Fruit fly (Drosophila melanogaster) whole organism, adult: Measurements from ENCODE around the gene CG11370.

Experiments used
- CG11617 ChIP-seq: fragments of 200-800 bp; sonication (Bioruptor generic); optimal IDR thresholded peaks from 2 replicates; lab custom pipeline; 2017; ENCODE audit warnings: mild to moderate bottlenecking, missing biosample characterization, missing genetic modification reagents, missing genetic modification characterization
- CG5204 ChIP-seq: fragments of 200-800 bp; sonication (Bioruptor generic); optimal IDR thresholded peaks from 2 replicates; lab custom pipeline; 2016; ENCODE audit warnings: missing biosample characterization, missing genetic modification characterization
- Crg-1 ChIP-seq: fragments of 200-800 bp; sonication (Bioruptor generic); optimal IDR thresholded peaks from 2 replicates; lab custom pipeline; 2016; ENCODE audit warnings: missing biosample characterization, missing genetic modification characterization
- Mnt ChIP-seq: fragments of 200-800 bp; sonication (Bioruptor generic); optimal IDR thresholded peaks from 2 replicates; lab custom pipeline; 2016; ENCODE audit warnings: missing biosample characterization, mild to moderate bottlenecking, missing genetic modification characterization
- kay ChIP-seq: fragments of 200-800 bp; sonication (Bioruptor generic); peaks from one replicate; lab custom pipeline; 2016; ENCODE audit warnings: missing biosample characterization, missing genetic modification characterization, borderline replicate concordance
- ovo ChIP-seq: fragments of 200-800 bp; sonication (Bioruptor generic); optimal IDR thresholded peaks from 2 replicates; lab custom pipeline; 2016; ENCODE audit warnings: missing biosample characterization, missing genetic modification characterization

DNA sequence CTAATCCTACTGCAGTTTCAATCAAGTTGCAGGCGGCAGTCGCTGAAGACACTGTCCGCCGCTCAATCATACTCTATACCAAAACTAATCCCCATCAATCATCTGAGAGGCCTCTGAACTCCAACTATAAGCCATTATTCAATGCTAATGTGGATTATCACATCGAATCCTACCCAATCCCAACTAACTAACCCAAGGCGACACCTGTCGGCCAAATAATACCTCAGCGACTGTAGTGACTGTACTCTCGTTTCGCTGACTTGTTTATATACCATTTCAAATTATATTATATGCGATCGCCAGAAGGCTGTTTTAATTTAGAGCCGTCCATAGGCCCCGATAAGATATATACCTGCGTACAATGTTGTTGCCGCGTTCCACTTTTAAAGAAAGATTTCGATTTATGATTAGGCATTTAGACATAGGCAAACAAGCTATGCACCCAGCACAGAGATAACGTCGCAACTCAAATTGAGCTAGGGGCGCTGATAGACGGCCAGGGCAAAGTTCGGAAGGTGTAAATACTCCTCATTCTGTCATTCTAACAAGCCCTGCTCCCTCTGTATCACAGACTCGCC, 40.2 kb upstream of the CG11370 start:
- TF ChIP-seq CG11617 (GFP tag; lab: Kevin White, UChicago): no peak
- no peak for TF ChIP-seq Mnt (GFP tag; lab: Kevin White, UChicago)
- TF ChIP-seq CG5204 (GFP tag; lab: Kevin White, UChicago): no peak
- no peak for TF ChIP-seq Crg-1 (GFP tag; lab: Kevin White, UChicago)
- TF ChIP-seq ovo (GFP tag; lab: Kevin White, UChicago): no peak
- TF ChIP-seq kay (GFP tag; lab: Kevin White, UChicago): no peak
